Worm (Caenorhabditis elegans) whole organism, L1 larva: ENCODE results near the gene str-106.

ENCODE experiments used
- mep-1 ChIP-seq: fragments of 150-350 bp; optimal IDR thresholded peaks from 2 replicates; lab custom pipeline; 2014; ENCODE audit warnings: missing biosample characterization, missing genetic modification characterization
- nhr-12 ChIP-seq: sonication (generic microtip); optimal IDR thresholded peaks from 2 replicates; lab custom pipeline; 2017; ENCODE audit warnings: missing biosample characterization, missing genetic modification characterization
- nhr-28 ChIP-seq: fragments of 150-350 bp; optimal IDR thresholded peaks from 2 replicates; lab custom pipeline; 2014; ENCODE audit warnings: missing biosample characterization, missing genetic modification characterization

DNA sequence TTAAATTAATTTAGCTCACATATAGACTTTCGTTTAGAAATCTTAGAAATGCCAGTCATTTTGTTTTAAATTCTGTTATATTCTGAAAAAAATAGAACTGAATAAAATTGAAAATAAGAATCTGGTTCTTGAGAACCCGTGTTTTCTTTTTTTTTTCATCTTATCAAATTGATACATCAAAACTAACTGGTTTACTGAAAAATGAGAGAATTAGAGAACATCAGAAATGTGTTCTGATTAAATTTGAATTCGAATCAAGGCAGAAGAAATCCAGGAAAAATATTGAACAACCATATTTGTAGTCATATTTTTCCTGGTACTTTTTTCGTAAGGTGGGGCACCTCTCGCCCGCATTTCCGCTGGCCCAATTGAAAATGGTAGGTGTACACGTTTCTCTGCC lies 38.1 kb downstream of the str-106 start, which contains the start of gene F11A5.15:
- no peak for TF ChIP-seq nhr-28 (tag; lab: Kevin White, UChicago)
- no peak for TF ChIP-seq mep-1 (tag; lab: Kevin White, UChicago)
- TF ChIP-seq nhr-12 (tag; lab: Kevin White, UChicago) = no peak
